Worm (Caenorhabditis elegans): ENCODE data around the gene F08H9.4.

F08H9.4 gene

ce11 chrV:14426013-14426412, 38.2 kb downstream of the F08H9.4 start:
- TF ChIP-seq unc-62 (GFP tag; optimal IDR thresholded peaks at IDR 0.05 in 1 of 2), result peak in 1 of 2 experiments; percentile 63
- no peak for TF ChIP-seq unc-62 (tag; optimal IDR thresholded peaks at IDR 0.05)
- TF ChIP-seq ZK546.5 (tag; optimal IDR thresholded peaks at IDR 0.05), result no peak

- TF ChIP-seq mes-2 (tag; optimal IDR thresholded peaks at IDR 0.05; ENCODE audit: poor library complexity, severe bottlenecking), result peak; percentile 88
- no peak for TF ChIP-seq madf-5 (GFP tag; IDR thresholded peaks at IDR 0.05)
- TF ChIP-seq dpl-1 (GFP tag; optimal IDR thresholded peaks at IDR 0.05), result peak; percentile 29
- TF ChIP-seq mdl-1 (tag; optimal IDR thresholded peaks at IDR 0.05), result no peak
- no peak for TF ChIP-seq mep-1 (tag; optimal IDR thresholded peaks at IDR 0.05)
- no peak for TF ChIP-seq nhr-102 (tag; optimal IDR thresholded peaks at IDR 0.05)
- TF ChIP-seq nhr-25 (tag; optimal IDR thresholded peaks at IDR 0.05; ENCODE audit: borderline replicate concordance, insufficient read depth), result no peak
- TF ChIP-seq nhr-6 (tag; optimal IDR thresholded peaks at IDR 0.05), result peak; percentile 86
- TF ChIP-seq daf-12 (tag; optimal IDR thresholded peaks at IDR 0.05), result no peak
- TF ChIP-seq lin-13 (GFP tag; optimal IDR thresholded peaks at IDR 0.05), result peak; percentile 18
- no peak for TF ChIP-seq fkh-10 (GFP tag; optimal IDR thresholded peaks at IDR 0.05)
- no peak for TF ChIP-seq fos-1 (tag; optimal IDR thresholded peaks at IDR 0.05)
- no peak for TF ChIP-seq unc-62 (GFP tag; optimal IDR thresholded peaks at IDR 0.05 in 1 of 2)
- no peak for TF ChIP-seq unc-62 (tag; optimal IDR thresholded peaks at IDR 0.05)
- TF ChIP-seq lin-39 (tag; optimal IDR thresholded peaks at IDR 0.05), result no peak
- TF ChIP-seq T20F7.1 (GFP tag; optimal IDR thresholded peaks at IDR 0.05), result no peak
- no peak for TF ChIP-seq nhr-111 (GFP tag; optimal IDR thresholded peaks at IDR 0.05)
- no peak for TF ChIP-seq mxl-2 (GFP tag; conservative IDR thresholded peaks at IDR 0.05)
- TF ChIP-seq unc-130 (GFP tag; optimal IDR thresholded peaks at IDR 0.05), result peak; percentile 36
- no peak for TF ChIP-seq zip-2 (tag; optimal IDR thresholded peaks at IDR 0.05)
- TF ChIP-seq hmg-1.1 (GFP tag; IDR thresholded peaks at IDR 0.05), result peak; percentile 40; the same call in 1 of the 2 replicates
- TF ChIP-seq nhr-41 (GFP tag; IDR thresholded peaks at IDR 0.05), result no peak
- no peak for TF ChIP-seq zip-11 (GFP tag; IDR thresholded peaks at IDR 0.05)
These were observed 39.2 kb downstream of the F08H9.4 start, which contains the start of gene rrsr-1 for ce11 chrV:14424958-14425492. Gene rrsr-1 (minus strand): TSS chrV:14425008.

ce11 chrV:14423268-14423667, 41.0 kb downstream of the F08H9.4 start, which contains the start of gene rpoa-12:
Gene rpoa-12 (minus strand): TSS chrV:14423304.
- TF ChIP-seq hif-1 (tag; optimal IDR thresholded peaks at IDR 0.05), result peak in 1 of 2 experiments; percentile 74
- no peak for TF ChIP-seq tra-1 (GFP tag; IDR thresholded peaks at IDR 0.05)
- TF ChIP-seq mxl-2 (GFP tag; conservative IDR thresholded peaks at IDR 0.05), result no peak
- TF ChIP-seq lsy-2 (tag; optimal IDR thresholded peaks at IDR 0.05), result peak in 1 of 2 experiments; percentile 42
- TF ChIP-seq mes-2 (tag; optimal IDR thresholded peaks at IDR 0.05; ENCODE audit: poor library complexity, severe bottlenecking), result peak; percentile 77
- TF ChIP-seq T20F7.1 (GFP tag; optimal IDR thresholded peaks at IDR 0.05), result no peak
- peak; percentile 23 for TF ChIP-seq F37D6.2 (tag; optimal IDR thresholded peaks at IDR 0.05)
- TF ChIP-seq daf-16 (GFP tag; optimal IDR thresholded peaks at IDR 0.05), result no peak
- TF ChIP-seq daf-16 (tag; optimal IDR thresholded peaks at IDR 0.05), result peak; percentile 17
- peak; percentile 47 for TF ChIP-seq unc-130 (GFP tag; optimal IDR thresholded peaks at IDR 0.05)
- TF ChIP-seq lin-38 (GFP tag; IDR thresholded peaks at IDR 0.05), result peak; percentile 68
- TF ChIP-seq nhr-6 (tag; optimal IDR thresholded peaks at IDR 0.05), result peak; percentile 64
- TF ChIP-seq nhr-25 (tag; optimal IDR thresholded peaks at IDR 0.05; ENCODE audit: borderline replicate concordance, insufficient read depth), result peak; percentile 16
- TF ChIP-seq hmg-1.1 (GFP tag; IDR thresholded peaks at IDR 0.05), result no peak
- TF ChIP-seq dpl-1 (GFP tag; optimal IDR thresholded peaks at IDR 0.05), result peak; percentile 28
- no peak for TF ChIP-seq unc-62 (GFP tag; optimal IDR thresholded peaks at IDR 0.05 in 1 of 2)
- no peak for TF ChIP-seq unc-62 (tag; optimal IDR thresholded peaks at IDR 0.05)
- TF ChIP-seq rbr-2 (tag; optimal IDR thresholded peaks at IDR 0.05), result peak; percentile 21

- TF ChIP-seq egl-43 (GFP tag; IDR thresholded peaks at IDR 0.05) (peak; percentile 54), ama-1 (optimal IDR thresholded peaks at IDR 0.05) (peak; percentile 67), ceh-44 (GFP tag; IDR thresholded peaks at IDR 0.05) (no peak), aha-1 (tag) (peak; percentile 38), ZK546.5 (tag; optimal IDR thresholded peaks at IDR 0.05) (no peak), arid-1 (GFP tag; conservative IDR thresholded peaks at IDR 0.05) (0 out of 2 replicates have a peak, but pooled peaks have one; percentile 6), T26A8.4 (GFP tag; IDR thresholded peaks at IDR 0.05) (0 out of 2 replicates have a peak, but pooled peaks have one; percentile 48), lin-38 (GFP tag; IDR thresholded peaks at IDR 0.05) (peak; percentile 60), ztf-11 (tag; optimal IDR thresholded peaks at IDR 0.05) (no peak), pha-4 (GFP tag; IDR thresholded peaks at IDR 0.05) (0 out of 2 replicates have a peak, but pooled peaks have one; percentile 40), pha-4 (tag; optimal IDR thresholded peaks at IDR 0.05) (no peak), nhr-102 (tag; optimal IDR thresholded peaks at IDR 0.05) (peak; percentile 29), Y48G9A.11 (GFP tag; IDR thresholded peaks at IDR 0.05) (peak; percentile 15; the same call in 1 of the 2 replicates), dmd-8 (GFP tag; IDR thresholded peaks at IDR 0.05) (peak; percentile 74), hif-1 (tag; optimal IDR thresholded peaks at IDR 0.05) (no peak), Y105C5A.15 (GFP tag; IDR thresholded peaks at IDR 0.05) (0 out of 2 replicates have a peak, but pooled peaks have one; percentile 12), snpc-4 (tag; optimal IDR thresholded peaks at IDR 0.05) (no peak)
These were observed 41.9 kb downstream of the F08H9.4 start, which contains the start of gene pas-1 for ce11 chrV:14422317-14422716. Gene pas-1 (minus strand): TSS chrV:14422618.
